Fruit fly (Drosophila melanogaster): ENCODE results near the gene CG10492.

- TF ChIP-seq cyc (GFP tag; optimal IDR thresholded peaks at IDR 0.05) (no peak), topi (GFP tag; optimal IDR thresholded peaks at IDR 0.05) (no peak), Smox (GFP tag; optimal IDR thresholded peaks at IDR 0.05) (no peak), Hr39 (GFP tag; optimal IDR thresholded peaks at IDR 0.05) (no peak), CG6792 (GFP tag; optimal IDR thresholded peaks at IDR 0.05) (no peak), CG6808 (GFP tag; optimal IDR thresholded peaks at IDR 0.05) (no peak), CG6854 (GFP tag; optimal IDR thresholded peaks at IDR 0.05) (no peak), CG34406 (GFP tag; optimal IDR thresholded peaks at IDR 0.05) (no peak), CG16779 (tag; optimal IDR thresholded peaks at IDR 0.05) (no peak)
These were observed 34.2 kb upstream of the CG10492 start for dm6 chr2L:19019640-19020039.
